Worm (Caenorhabditis elegans): Measurements from ENCODE around the gene sinh-1.

The sinh-1 gene

DNA sequence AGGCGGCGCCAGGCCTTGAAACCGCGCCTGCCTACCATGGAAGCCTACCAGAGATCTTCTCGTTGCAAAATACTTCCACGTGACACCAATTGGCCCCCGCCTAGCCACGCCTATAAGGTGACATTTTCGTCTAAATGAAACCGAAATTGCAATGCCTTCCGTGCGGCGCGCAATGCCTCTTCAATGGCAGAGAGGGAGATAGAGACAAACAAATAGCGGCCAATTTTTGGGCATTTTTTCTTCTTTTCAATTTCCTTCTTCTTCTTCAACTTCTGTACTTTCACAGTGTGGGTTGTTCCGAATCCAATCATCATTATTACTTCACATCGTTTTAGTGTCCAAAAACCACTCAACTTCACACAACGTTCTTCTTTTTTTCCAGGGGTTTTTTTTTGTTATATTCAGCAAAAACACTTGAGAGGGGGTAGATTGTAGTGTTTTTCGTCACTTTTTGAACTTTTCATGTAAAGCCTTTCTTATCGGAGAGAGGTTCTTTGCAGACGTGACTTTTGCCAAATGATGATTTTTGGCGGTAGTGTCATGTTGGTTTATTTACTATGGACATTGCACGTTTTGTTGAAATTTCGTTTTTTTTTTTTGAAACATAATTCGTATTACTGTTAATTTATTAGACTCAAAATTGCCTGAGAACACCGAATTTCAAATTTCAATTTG is 33.2 kb downstream of the sinh-1 start:
- no peak for TF ChIP-seq tbx-37 (GFP tag; conservative IDR thresholded peaks at IDR 0.05)
- no peak for TF ChIP-seq tra-4 (tag; optimal IDR thresholded peaks at IDR 0.05)

DNA sequence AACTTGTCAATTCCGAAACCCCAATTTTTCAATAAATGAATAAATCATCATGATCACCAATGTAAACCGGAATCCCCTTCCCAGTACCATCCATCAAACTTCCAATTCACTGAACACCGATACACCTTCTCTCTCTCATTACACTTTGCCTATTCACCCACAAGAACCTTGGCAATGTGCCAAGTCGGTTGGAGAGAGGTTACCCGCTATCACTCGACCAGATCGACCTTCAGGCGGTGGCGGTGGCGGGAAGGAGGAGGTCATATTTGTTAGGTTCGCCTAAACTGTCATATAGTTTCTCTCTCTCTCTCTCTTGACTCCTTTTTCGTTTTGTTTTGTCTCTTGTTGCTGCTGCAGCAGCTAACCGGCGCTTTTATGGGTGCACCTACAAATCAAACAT is 34.5 kb downstream of the sinh-1 start:
- TF ChIP-seq pes-1 (GFP tag; IDR thresholded peaks at IDR 0.05): no peak
- TF ChIP-seq tbx-37 (GFP tag; conservative IDR thresholded peaks at IDR 0.05): no peak
- no peak for TF ChIP-seq flt-1 (GFP tag; IDR thresholded peaks at IDR 0.05)
- TF ChIP-seq aly-1 (tag; optimal IDR thresholded peaks at IDR 0.05): no peak
- TF ChIP-seq ceh-13 (GFP tag; optimal IDR thresholded peaks at IDR 0.05): no peak
- TF ChIP-seq B0310.2 (tag; optimal IDR thresholded peaks at IDR 0.05): no peak
- TF ChIP-seq scrt-1 (GFP tag; IDR thresholded peaks at IDR 0.05): no peak
- TF ChIP-seq sea-1 (GFP tag; conservative IDR thresholded peaks at IDR 0.05): 0 out of 2 replicates have a peak, but pooled peaks have one; percentile 13
- no peak for TF ChIP-seq tra-4 (tag; optimal IDR thresholded peaks at IDR 0.05)
- TF ChIP-seq ama-1 (optimal IDR thresholded peaks at IDR 0.05): no peak
- TF ChIP-seq tbx-11 (GFP tag; IDR thresholded peaks at IDR 0.05): no peak
- TF ChIP-seq hmg-4 (GFP tag; optimal IDR thresholded peaks at IDR 0.05): peak; percentile 50
- TF ChIP-seq ets-7 (tag; optimal IDR thresholded peaks at IDR 0.05): no peak
- TF ChIP-seq hnd-1 (tag; optimal IDR thresholded peaks at IDR 0.05): no peak
- no peak for TF ChIP-seq F13C5.2 (tag; optimal IDR thresholded peaks at IDR 0.05)
- no peak for TF ChIP-seq ceh-36 (tag; optimal IDR thresholded peaks at IDR 0.05)

DNA sequence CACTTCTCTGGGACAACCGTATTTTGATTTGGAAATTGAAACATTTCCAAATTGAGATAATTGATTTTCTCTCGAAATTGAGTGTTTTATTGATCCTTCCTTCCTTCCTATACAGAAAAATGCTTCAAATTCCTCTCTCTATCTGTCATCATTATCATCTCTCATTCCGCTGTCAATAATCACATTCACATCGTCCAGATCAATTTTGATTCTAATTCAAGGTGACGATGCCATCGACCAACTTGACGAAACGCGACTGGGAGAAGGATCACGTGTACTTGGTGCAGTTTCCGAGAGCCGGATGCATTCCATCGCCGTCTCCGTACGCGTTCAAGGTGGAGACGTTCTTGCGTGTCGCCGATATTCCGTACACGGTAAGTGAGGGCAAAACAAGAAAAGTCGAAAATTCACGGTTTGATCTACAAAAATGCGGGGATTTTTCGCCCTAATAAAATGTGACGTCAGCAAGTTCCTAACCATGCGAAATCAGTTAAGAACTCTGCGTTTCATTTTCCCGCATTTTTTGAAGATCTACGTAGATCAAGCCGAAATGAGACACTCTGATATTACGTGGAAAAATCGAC is 36.0 kb downstream of the sinh-1 start, which contains the start of gene faxc-1:
faxc-1 (plus strand) TSS at position 222 of the 584 bp plus-strand sequence.
- TF ChIP-seq F13C5.2 (tag; optimal IDR thresholded peaks at IDR 0.05) (no peak), ceh-36 (tag; optimal IDR thresholded peaks at IDR 0.05) (no peak), hnd-1 (tag; optimal IDR thresholded peaks at IDR 0.05) (no peak), aly-1 (tag; optimal IDR thresholded peaks at IDR 0.05) (no peak), hmbx-1 (tag; optimal IDR thresholded peaks at IDR 0.05) (no peak)

DNA sequence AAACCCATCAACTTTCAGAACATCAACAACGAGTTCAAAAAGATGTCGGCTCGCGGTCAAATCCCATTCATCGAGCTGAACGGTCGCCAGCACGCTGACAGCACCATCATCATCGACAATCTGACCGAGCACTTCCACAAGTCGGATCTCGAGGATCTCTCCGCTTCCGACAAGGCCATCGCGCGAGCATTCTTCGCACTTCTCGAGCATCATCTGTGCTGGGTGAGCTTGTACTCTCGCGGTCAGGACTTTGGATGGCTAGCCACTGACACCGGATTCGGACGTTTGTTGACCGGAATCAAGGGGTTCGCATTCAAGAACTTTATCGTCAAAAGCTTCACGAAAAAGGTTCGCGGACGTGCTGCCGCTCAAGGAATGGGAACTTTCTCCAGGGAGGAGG is 36.7 kb downstream of the sinh-1 start:
- no peak for TF ChIP-seq B0310.2 (tag; optimal IDR thresholded peaks at IDR 0.05)
- TF ChIP-seq ama-1 (optimal IDR thresholded peaks at IDR 0.05): no peak
- no peak for TF ChIP-seq pes-1 (GFP tag; IDR thresholded peaks at IDR 0.05)
- no peak for TF ChIP-seq flt-1 (GFP tag; IDR thresholded peaks at IDR 0.05)
- TF ChIP-seq aly-1 (tag; optimal IDR thresholded peaks at IDR 0.05): no peak
- TF ChIP-seq tbx-37 (GFP tag; conservative IDR thresholded peaks at IDR 0.05): no peak
- no peak for TF ChIP-seq hmg-4 (GFP tag; optimal IDR thresholded peaks at IDR 0.05)
- TF ChIP-seq scrt-1 (GFP tag; IDR thresholded peaks at IDR 0.05): no peak
- no peak for TF ChIP-seq hmbx-1 (tag; optimal IDR thresholded peaks at IDR 0.05)
- no peak for TF ChIP-seq ets-7 (tag; optimal IDR thresholded peaks at IDR 0.05)
- no peak for TF ChIP-seq sea-1 (GFP tag; conservative IDR thresholded peaks at IDR 0.05)
- no peak for TF ChIP-seq ceh-36 (tag; optimal IDR thresholded peaks at IDR 0.05)
- TF ChIP-seq F13C5.2 (tag; optimal IDR thresholded peaks at IDR 0.05): no peak

DNA sequence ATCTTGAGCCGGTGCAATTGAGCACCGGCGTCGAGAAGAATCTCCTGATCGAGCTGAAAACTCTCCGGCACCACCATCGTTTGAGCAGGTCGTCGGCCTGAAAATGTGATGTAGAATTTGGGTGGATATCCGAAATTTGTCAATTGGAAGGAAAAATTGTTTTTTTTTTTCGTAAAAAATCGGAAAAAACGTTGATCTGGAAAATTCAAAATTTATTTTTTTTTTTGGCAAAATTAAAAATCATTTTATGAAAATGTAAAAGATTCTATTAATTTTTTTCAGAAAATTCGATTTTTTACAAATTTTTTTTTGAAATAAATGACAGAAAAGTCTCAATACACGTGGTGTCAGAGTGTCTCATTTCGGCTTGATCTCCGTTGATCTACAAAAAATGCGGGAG is 38.0 kb downstream of the sinh-1 start, which contains the start of gene tric-1B.1:
tric-1B.1 (minus strand) TSS at position 101 of the 400 bp plus-strand sequence.
- TF ChIP-seq ets-7 (tag; optimal IDR thresholded peaks at IDR 0.05) (no peak), tbx-37 (GFP tag; conservative IDR thresholded peaks at IDR 0.05) (no peak), scrt-1 (GFP tag; IDR thresholded peaks at IDR 0.05) (no peak), ceh-13 (GFP tag; optimal IDR thresholded peaks at IDR 0.05) (no peak), hmbx-1 (tag; optimal IDR thresholded peaks at IDR 0.05) (no peak)

DNA sequence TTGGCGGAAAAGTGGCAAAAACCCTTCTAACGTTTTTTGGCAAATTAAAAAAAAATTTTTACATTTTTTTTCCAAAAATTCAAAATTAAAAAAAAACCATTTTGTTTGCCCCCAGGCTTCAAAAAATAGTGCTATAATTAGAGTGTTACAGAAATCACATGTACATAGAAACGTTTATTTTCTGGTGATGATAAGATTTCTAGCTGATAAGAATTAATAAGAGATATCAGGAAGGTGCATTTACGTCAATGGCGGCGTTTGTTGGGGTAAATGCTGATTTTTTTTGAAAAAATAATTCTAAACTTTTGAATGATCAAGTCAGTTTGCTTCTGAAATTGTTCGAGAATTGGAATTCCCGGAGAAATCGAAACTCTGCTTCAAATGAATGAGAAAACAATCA is 38.7 kb downstream of the sinh-1 start:
- TF ChIP-seq pes-1 (GFP tag; IDR thresholded peaks at IDR 0.05): no peak
- TF ChIP-seq flt-1 (GFP tag; IDR thresholded peaks at IDR 0.05): no peak
- no peak for TF ChIP-seq ets-7 (tag; optimal IDR thresholded peaks at IDR 0.05)
- no peak for TF ChIP-seq ceh-13 (GFP tag; optimal IDR thresholded peaks at IDR 0.05)
- no peak for TF ChIP-seq hnd-1 (tag; optimal IDR thresholded peaks at IDR 0.05)
- no peak for TF ChIP-seq tbx-11 (GFP tag; IDR thresholded peaks at IDR 0.05)
- no peak for TF ChIP-seq sea-1 (GFP tag; conservative IDR thresholded peaks at IDR 0.05)
- no peak for TF ChIP-seq ama-1 (optimal IDR thresholded peaks at IDR 0.05)
- TF ChIP-seq scrt-1 (GFP tag; IDR thresholded peaks at IDR 0.05): no peak
- TF ChIP-seq aly-1 (tag; optimal IDR thresholded peaks at IDR 0.05): no peak
- no peak for TF ChIP-seq hmg-4 (GFP tag; optimal IDR thresholded peaks at IDR 0.05)
- no peak for TF ChIP-seq tra-4 (tag; optimal IDR thresholded peaks at IDR 0.05)
- no peak for TF ChIP-seq B0310.2 (tag; optimal IDR thresholded peaks at IDR 0.05)
- no peak for TF ChIP-seq tbx-37 (GFP tag; conservative IDR thresholded peaks at IDR 0.05)
- TF ChIP-seq F13C5.2 (tag; optimal IDR thresholded peaks at IDR 0.05): no peak
- TF ChIP-seq hmbx-1 (tag; optimal IDR thresholded peaks at IDR 0.05): no peak
- TF ChIP-seq ceh-36 (tag; optimal IDR thresholded peaks at IDR 0.05): no peak

DNA sequence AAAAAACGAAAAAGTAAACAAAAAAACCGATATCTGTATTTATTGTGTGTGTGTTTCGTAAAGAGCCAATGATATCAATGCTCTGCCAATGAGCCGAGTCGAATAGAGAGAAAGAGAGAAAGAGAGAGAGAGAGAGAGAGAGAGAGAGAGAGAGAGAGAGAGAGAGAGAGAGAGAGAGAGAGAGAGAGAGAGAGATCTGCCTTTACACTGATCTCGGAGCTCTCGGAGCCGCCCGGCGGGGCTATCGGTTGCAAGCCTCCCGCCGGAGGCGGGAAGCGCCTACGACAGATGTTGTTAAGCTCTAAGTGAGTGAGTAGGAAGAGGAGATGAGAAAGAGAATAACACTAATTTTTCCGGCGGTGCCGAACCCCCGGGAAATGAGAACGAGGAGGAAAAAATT is 40.8 kb downstream of the sinh-1 start:
- TF ChIP-seq tbx-37 (GFP tag; conservative IDR thresholded peaks at IDR 0.05) (no peak), hmbx-1 (tag; optimal IDR thresholded peaks at IDR 0.05) (no peak), scrt-1 (GFP tag; IDR thresholded peaks at IDR 0.05) (no peak), aly-1 (tag; optimal IDR thresholded peaks at IDR 0.05) (no peak), F13C5.2 (tag; optimal IDR thresholded peaks at IDR 0.05) (no peak), ama-1 (optimal IDR thresholded peaks at IDR 0.05) (no peak), hnd-1 (tag; optimal IDR thresholded peaks at IDR 0.05) (no peak), ceh-36 (tag; optimal IDR thresholded peaks at IDR 0.05) (no peak), pes-1 (GFP tag; IDR thresholded peaks at IDR 0.05) (no peak), hmg-4 (GFP tag; optimal IDR thresholded peaks at IDR 0.05) (no peak), ets-7 (tag; optimal IDR thresholded peaks at IDR 0.05) (no peak)

DNA sequence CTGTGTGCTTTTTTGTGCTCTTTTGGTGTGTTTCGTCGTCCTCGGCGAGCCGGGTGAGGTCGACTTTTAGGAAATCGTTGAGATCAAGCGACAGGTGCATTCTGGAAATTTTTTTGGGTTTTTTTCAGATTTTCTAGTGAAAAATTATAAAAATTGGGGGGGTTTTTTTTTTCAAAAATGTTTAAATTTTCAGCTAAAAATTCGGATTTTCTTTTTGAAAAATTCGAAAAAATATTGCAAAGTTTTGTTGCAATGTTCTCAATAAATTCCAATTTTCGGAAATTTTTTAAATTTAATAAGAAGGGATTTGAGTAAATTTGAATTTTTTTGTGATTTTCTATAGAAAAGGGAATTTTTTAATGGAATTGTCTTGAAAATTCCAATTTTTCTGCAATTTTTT is 46.8 kb downstream of the sinh-1 start, which contains the start of gene Y57A10A.27:
Y57A10A.27 (minus strand) TSS at position 101 of the 400 bp plus-strand sequence.
- TF ChIP-seq hmg-4 (GFP tag; optimal IDR thresholded peaks at IDR 0.05) (no peak), hmbx-1 (tag; optimal IDR thresholded peaks at IDR 0.05) (no peak), pes-1 (GFP tag; IDR thresholded peaks at IDR 0.05) (no peak), hnd-1 (tag; optimal IDR thresholded peaks at IDR 0.05) (no peak), ama-1 (optimal IDR thresholded peaks at IDR 0.05) (no peak), ceh-36 (tag; optimal IDR thresholded peaks at IDR 0.05) (no peak), ceh-13 (GFP tag; optimal IDR thresholded peaks at IDR 0.05) (no peak), tbx-37 (GFP tag; conservative IDR thresholded peaks at IDR 0.05) (no peak), B0310.2 (tag; optimal IDR thresholded peaks at IDR 0.05) (no peak), F13C5.2 (tag; optimal IDR thresholded peaks at IDR 0.05) (no peak), scrt-1 (GFP tag; IDR thresholded peaks at IDR 0.05) (no peak), tbx-11 (GFP tag; IDR thresholded peaks at IDR 0.05) (no peak), tra-4 (tag; optimal IDR thresholded peaks at IDR 0.05) (no peak), sea-1 (GFP tag; conservative IDR thresholded peaks at IDR 0.05) (no peak)
